Worm (Caenorhabditis elegans): Measurements from ENCODE around the gene Y56A3A.6.

- TF ChIP-seq pha-4 (tag; optimal IDR thresholded peaks at IDR 0.05) = no peak
- no peak for TF ChIP-seq ama-1 (optimal IDR thresholded peaks at IDR 0.05)
- no peak for TF ChIP-seq fkh-10 (GFP tag; optimal IDR thresholded peaks at IDR 0.05)
- TF ChIP-seq nhr-11 (tag; optimal IDR thresholded peaks at IDR 0.05) = no peak
- no peak for TF ChIP-seq hlh-15 (tag; optimal IDR thresholded peaks at IDR 0.05)
- TF ChIP-seq ets-4 (tag; optimal IDR thresholded peaks at IDR 0.05) = peak; percentile 35
- TF ChIP-seq pag-3 (tag; optimal IDR thresholded peaks at IDR 0.05; ENCODE audit: borderline replicate concordance) = no peak
- TF ChIP-seq nhr-232 (tag; optimal IDR thresholded peaks at IDR 0.05) = no peak
- TF ChIP-seq fax-1 (tag; optimal IDR thresholded peaks at IDR 0.05) = no peak
- no peak for TF ChIP-seq pros-1 (tag; optimal IDR thresholded peaks at IDR 0.05)
- no peak for TF ChIP-seq ceh-6 (GFP tag; optimal IDR thresholded peaks at IDR 0.05)
- no peak for TF ChIP-seq ceh-30 (tag; optimal IDR thresholded peaks at IDR 0.05)
- no peak for TF ChIP-seq elt-2 (tag; optimal IDR thresholded peaks at IDR 0.05)
- TF ChIP-seq Y22D7AL.16 (tag; optimal IDR thresholded peaks at IDR 0.05) = no peak
Measured at ce11 chrIII:11825654-11826053, 52.9 kb downstream of the Y56A3A.6 start.
